Worm (Caenorhabditis elegans) whole organism, young adult: Measurements from ENCODE around the gene gpdh-2.

ENCODE experiments used
- B0261.1 ChIP-seq: sonication (generic microtip); optimal IDR thresholded peaks from 2 replicates; lab custom pipeline; 2016; ENCODE audit warnings: mild to moderate bottlenecking, missing genetic modification characterization, moderate library complexity, missing compliant biosample characterization
- B0336.3 ChIP-seq: fragments of 200-800 bp; sonication (Bioruptor generic); IDR thresholded peaks from 2 replicates; pipeline ENCODE4 v1.3.6; 2022; ENCODE audit warnings: missing genetic modification characterization, missing compliant biosample characterization
- C17E4.6 ChIP-seq: fragments of 200-800 bp; sonication (Bioruptor generic); IDR thresholded peaks from 2 replicates; pipeline ENCODE4 v1.3.6; 2022; ENCODE audit warnings: missing genetic modification reagents, missing genetic modification characterization, missing compliant biosample characterization
- F23B12.7 ChIP-seq: sonication (generic microtip); optimal IDR thresholded peaks from 2 replicates; lab custom pipeline; 2017; ENCODE audit warnings: missing genetic modification characterization, mild to moderate bottlenecking, missing compliant biosample characterization, antibody characterized with exemption, moderate library complexity; ENCODE audit not compliant: insufficient read depth
- F33H1.4 ChIP-seq: fragments of 200-800 bp; sonication (Bioruptor generic); IDR thresholded peaks from 2 replicates; pipeline ENCODE4 v1.3.6; 2022; ENCODE audit warnings: missing genetic modification reagents, missing genetic modification characterization, missing compliant biosample characterization
- F37B4.10 ChIP-seq: fragments of 200-800 bp; sonication (Bioruptor generic); IDR thresholded peaks from 2 replicates; pipeline ENCODE4 v1.3.6; 2022; ENCODE audit warnings: missing genetic modification characterization, missing compliant biosample characterization
- F57A8.1 ChIP-seq: fragments of 200-800 bp; sonication (Bioruptor generic); optimal IDR thresholded peaks from 2 replicates; lab custom pipeline; 2018; ENCODE audit warnings: mild to moderate bottlenecking, missing genetic modification characterization, moderate library complexity, missing compliant biosample characterization
- Y53G8AR.9 ChIP-seq: fragments of 200-800 bp; sonication (Bioruptor generic); conservative IDR thresholded peaks from 2 replicates; pipeline ENCODE4 v1.3.6; 2022; ENCODE audit warnings: missing genetic modification reagents, missing genetic modification characterization, missing compliant biosample characterization
- bed-1 ChIP-seq: fragments of 200-800 bp; sonication (Bioruptor generic); IDR thresholded peaks from 2 replicates; pipeline ENCODE4 v1.3.6; 2022; ENCODE audit warnings: missing genetic modification reagents, missing genetic modification characterization, missing compliant biosample characterization
- ccch-3 ChIP-seq: fragments of 200-800 bp; sonication (Bioruptor generic); optimal IDR thresholded peaks from 2 replicates; lab custom pipeline; 2018; ENCODE audit warnings: mild to moderate bottlenecking, missing genetic modification characterization, missing compliant biosample characterization
- ceh-79 ChIP-seq: sonication (generic microtip); optimal IDR thresholded peaks from 2 replicates; lab custom pipeline; 2017; ENCODE audit warnings: mild to moderate bottlenecking, missing genetic modification characterization, missing compliant biosample characterization
- fkh-3 ChIP-seq: sonication (generic microtip); optimal IDR thresholded peaks from 2 replicates; lab custom pipeline; 2016; ENCODE audit warnings: mild to moderate bottlenecking, missing genetic modification characterization, missing compliant biosample characterization
- him-1 ChIP-seq: sonication (generic microtip); optimal IDR thresholded peaks from 2 replicates; lab custom pipeline; 2016; ENCODE audit warnings: missing genotype, missing genetic modification reagents, missing genetic modification characterization, missing compliant biosample characterization
- hmg-1.2 ChIP-seq: fragments of 200-800 bp; sonication (Bioruptor generic); IDR thresholded peaks from 2 replicates; pipeline ENCODE4 v1.3.6; 2022; ENCODE audit warnings: missing genetic modification reagents, missing genetic modification characterization, missing compliant biosample characterization
- let-526 ChIP-seq: fragments of 200-800 bp; sonication (Bioruptor generic); IDR thresholded peaks from 2 replicates; pipeline ENCODE4 v1.3.6; 2022; ENCODE audit warnings: missing genetic modification reagents, missing genetic modification characterization, missing compliant biosample characterization
- lin-54 ChIP-seq: fragments of 200-800 bp; sonication (Bioruptor generic); optimal IDR thresholded peaks from 2 replicates; lab custom pipeline; 2018; ENCODE audit warnings: mild to moderate bottlenecking, missing genetic modification characterization, missing compliant biosample characterization
- lsl-1 ChIP-seq: fragments of 200-800 bp; sonication (Bioruptor generic); optimal IDR thresholded peaks from 2 replicates; lab custom pipeline; 2018; ENCODE audit warnings: mild to moderate bottlenecking, missing genetic modification characterization, moderate library complexity, missing compliant biosample characterization
- lsy-27 ChIP-seq: sonication (generic microtip); optimal IDR thresholded peaks from 2 replicates; lab custom pipeline; 2017; ENCODE audit warnings: missing genetic modification characterization, mild to moderate bottlenecking, missing compliant biosample characterization, antibody characterized with exemption, missing genotype, borderline replicate concordance; ENCODE audit not compliant: insufficient read depth
- nfya-1 ChIP-seq: sonication (generic microtip); optimal IDR thresholded peaks from 2 replicates; lab custom pipeline; 2017; ENCODE audit warnings: antibody characterized with exemption, missing compliant biosample characterization, missing genetic modification characterization, borderline replicate concordance; ENCODE audit not compliant: insufficient read depth
- nhr-80 ChIP-seq: sonication (generic microtip); optimal IDR thresholded peaks from 2 replicates; lab custom pipeline; 2016; ENCODE audit warnings: missing genetic modification characterization, missing compliant biosample characterization
- pbrm-1 ChIP-seq: fragments of 200-800 bp; sonication (Bioruptor generic); IDR thresholded peaks from 2 replicates; pipeline ENCODE4 v1.3.6; 2022; ENCODE audit warnings: missing genetic modification reagents, missing genetic modification characterization, missing compliant biosample characterization
- pha-4 ChIP-seq: fragments of 150-350 bp; sonication (generic microtip); optimal IDR thresholded peaks from 2 replicates; lab custom pipeline; 2014; ENCODE audit warnings: missing biosample characterization, missing genetic modification reagents, missing genetic modification characterization
- rcor-1 ChIP-seq: fragments of 200-800 bp; sonication (Bioruptor generic); IDR thresholded peaks from 2 replicates; pipeline ENCODE4 v1.3.6; 2022; ENCODE audit warnings: missing genetic modification reagents, missing genetic modification characterization, missing compliant biosample characterization
- repo-1 ChIP-seq: sonication (generic microtip); optimal IDR thresholded peaks from 2 replicates; lab custom pipeline; 2017; ENCODE audit warnings: mild to moderate bottlenecking, missing genetic modification characterization, missing compliant biosample characterization
- rpc-1 ChIP-seq, 2 experiments: fragments of 150-350 bp in 1 of 2; sonication (generic microtip) in 1 of 2; optimal IDR thresholded peaks; 2 replicates each; lab custom pipeline; 2014 to 2018; ENCODE audit warnings: missing biosample characterization in 1 of 2, missing genetic modification characterization in 1 of 2, missing genetic modification reagents in 1 of 2, missing genotype in 1 of 2
- snpc-1.3 ChIP-seq: sonication (generic microtip); optimal IDR thresholded peaks from 2 replicates; lab custom pipeline; 2017; ENCODE audit warnings: missing genetic modification characterization, mild to moderate bottlenecking, missing compliant biosample characterization, antibody characterized with exemption, moderate library complexity, missing genotype, missing genetic modification reagents; ENCODE audit not compliant: insufficient read depth
- snpc-3.4 ChIP-seq: sonication (generic microtip); optimal IDR thresholded peaks from 2 replicates; lab custom pipeline; 2017; ENCODE audit warnings: missing genetic modification characterization, mild to moderate bottlenecking, missing compliant biosample characterization, antibody characterized with exemption, moderate library complexity, missing genotype, missing genetic modification reagents
- somi-1 ChIP-seq: fragments of 200-800 bp; sonication (Bioruptor generic); optimal IDR thresholded peaks from 2 replicates; lab custom pipeline; 2018; ENCODE audit warnings: mild to moderate bottlenecking, missing genetic modification characterization, missing compliant biosample characterization
- sptf-2 ChIP-seq: fragments of 200-800 bp; sonication (Bioruptor generic); optimal IDR thresholded peaks from 2 replicates; lab custom pipeline; 2018; ENCODE audit warnings: mild to moderate bottlenecking, missing genetic modification characterization, missing compliant biosample characterization
- tlf-1 ChIP-seq: fragments of 200-800 bp; sonication (Bioruptor generic); optimal IDR thresholded peaks from 2 replicates; lab custom pipeline; 2018; ENCODE audit warnings: mild to moderate bottlenecking, missing genetic modification characterization, missing compliant biosample characterization
- xnd-1 ChIP-seq: sonication (generic microtip); optimal IDR thresholded peaks from 2 replicates; lab custom pipeline; 2016; ENCODE audit warnings: missing genotype, missing genetic modification reagents, missing genetic modification characterization, missing compliant biosample characterization
- ztf-26 ChIP-seq: sonication (generic microtip); optimal IDR thresholded peaks from 2 replicates; lab custom pipeline; 2017; ENCODE audit warnings: missing genetic modification characterization, missing compliant biosample characterization
- ztf-3 ChIP-seq: fragments of 200-800 bp; sonication (Bioruptor generic); optimal IDR thresholded peaks from 2 replicates; lab custom pipeline; 2018; ENCODE audit warnings: mild to moderate bottlenecking, missing genetic modification characterization, missing compliant biosample characterization

gpdh-2 gene

ce11 chrIII:9861470-9862342 is 2.7 kb upstream of the gpdh-2 start (continued):
- no peak for TF ChIP-seq F57A8.1

DNA sequence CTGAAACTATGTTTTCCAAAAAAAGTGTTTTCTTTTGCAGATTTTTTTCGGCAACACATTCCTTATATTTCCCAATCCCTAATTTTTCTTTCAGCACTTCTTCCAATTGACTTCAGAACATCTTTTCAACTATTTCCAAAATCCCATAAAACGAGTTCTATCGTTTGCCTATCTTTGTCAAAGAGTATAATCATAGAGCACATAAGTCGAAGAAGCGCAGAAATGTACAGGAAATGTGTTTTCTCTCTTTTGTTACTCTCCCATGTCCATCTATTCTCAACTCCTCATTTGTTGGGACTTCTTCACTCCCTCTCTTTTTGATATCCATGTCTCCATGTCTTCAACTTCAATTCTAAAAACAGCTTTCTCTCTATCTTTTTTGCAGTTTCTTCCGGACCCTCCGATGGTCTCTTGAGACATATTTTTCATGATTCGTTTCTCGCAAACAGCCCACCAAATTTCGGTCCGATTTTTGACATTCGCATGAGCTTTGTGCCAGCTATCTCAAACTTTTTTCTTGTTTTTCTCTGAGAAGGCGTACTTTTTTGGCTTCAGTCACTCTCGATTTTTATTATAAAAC is 1.3 kb upstream of the gpdh-2 start, which contains the start of gene twk-48:
twk-48 (plus strand) TSS at position 530 of the 580 bp plus-strand sequence.
- TF ChIP-seq lsy-27 (tag; lab: Kevin White, UChicago) (no peak), hmg-1.2 (GFP tag; lab: Robert Waterston, UW) (0 out of 2 replicates have a peak, but pooled peaks have one; percentile 10)
- TF ChIP-seq, all 124 proteins: peak for 1

- TF ChIP-seq lin-54 (GFP tag; lab: Kevin White, UChicago) (no peak), nhr-80 (tag; lab: Kevin White, UChicago) (peak; percentile 7)
- TF ChIP-seq, all 124 proteins: peak for 1
Observed at ce11 chrIII:9858061-9858460, 922 bp downstream of the gpdh-2 start.

DNA sequence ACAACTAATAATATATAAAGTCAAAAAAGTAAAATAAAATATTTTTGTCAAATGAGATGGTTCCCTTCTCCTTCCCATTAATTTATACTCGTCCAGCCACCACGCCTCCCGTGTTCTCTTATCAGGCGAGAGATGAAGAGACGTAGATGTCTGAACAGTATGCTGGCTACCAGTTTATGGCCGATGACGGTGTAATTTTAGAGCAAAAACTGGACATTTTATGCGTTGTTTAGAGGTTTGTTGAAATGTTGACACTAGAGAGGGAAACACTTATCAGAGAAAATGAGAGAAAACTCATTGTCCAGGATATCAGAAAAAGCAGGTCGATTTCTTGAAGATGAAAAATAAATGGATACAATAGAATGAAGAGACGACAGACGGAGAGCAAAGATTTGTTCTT is 1.9 kb downstream of the gpdh-2 start:
- TF ChIP-seq rpc-1 (optimal IDR thresholded peaks at IDR 0.05; lab: Kevin White, UChicago) (no peak), rpc-1 (tag; optimal IDR thresholded peaks at IDR 0.05; lab: Kevin White, UChicago) (no peak), F37B4.10 (GFP tag; lab: Robert Waterston, UW) (no peak), nhr-80 (tag; lab: Kevin White, UChicago) (peak; percentile 51), ztf-26 (tag; lab: Kevin White, UChicago) (no peak)

DNA sequence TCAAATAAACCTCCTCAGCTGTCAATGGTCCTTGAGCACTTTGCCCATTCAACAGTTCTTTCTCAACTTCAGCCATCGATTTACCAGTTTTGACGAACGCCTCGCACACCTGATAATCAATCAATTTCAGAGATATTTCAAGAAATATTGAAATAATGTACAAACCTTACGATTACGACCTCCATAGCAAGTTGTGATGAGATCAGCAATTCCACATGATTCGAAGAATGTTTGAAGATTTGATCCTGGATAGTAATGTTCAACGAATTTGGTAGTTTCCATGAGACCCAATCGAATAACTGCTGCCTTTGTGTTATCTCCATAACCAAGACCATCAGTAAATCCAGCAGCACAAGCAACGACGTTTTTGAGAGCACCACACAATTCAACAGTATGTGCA is 4.0 kb downstream of the gpdh-2 start:
- TF ChIP-seq tlf-1 (GFP tag; lab: Kevin White, UChicago) (no peak), lsl-1 (GFP tag; lab: Kevin White, UChicago) (no peak), snpc-3.4 (tag; lab: Kevin White, UChicago) (no peak)

- TF ChIP-seq bed-1 (no peak), him-1 (tag; lab: Kevin White, UChicago) (peak; percentile 98), ceh-79 (tag; lab: Kevin White, UChicago) (no peak), pha-4 (tag; lab: Kevin White, UChicago) (no peak), repo-1 (tag; lab: Kevin White, UChicago) (peak; percentile 77), C17E4.6 (GFP tag; lab: Robert Waterston, UW) (no peak), B0261.1 (tag; lab: Kevin White, UChicago) (no peak), tlf-1 (GFP tag; lab: Kevin White, UChicago) (no peak), fkh-3 (tag; lab: Kevin White, UChicago) (no peak), ccch-3 (GFP tag; lab: Kevin White, UChicago) (no peak), snpc-1.3 (no peak), sptf-2 (GFP tag; lab: Kevin White, UChicago) (no peak), Y53G8AR.9 (0 out of 2 replicates have a peak, but pooled peaks have one; percentile 51), rcor-1 (GFP tag; lab: Robert Waterston, UW) (no peak), pbrm-1 (GFP tag; lab: Robert Waterston, UW) (peak; percentile 25; the same call in 1 of the 2 replicates), somi-1 (GFP tag; lab: Kevin White, UChicago) (peak; percentile 2), B0336.3 (GFP tag; lab: Robert Waterston, UW) (peak; percentile 63; the same call in 1 of the 2 replicates), ztf-3 (no peak), let-526 (no peak), F33H1.4 (GFP tag; lab: Robert Waterston, UW) (no peak), xnd-1 (tag; lab: Kevin White, UChicago) (no peak), nfya-1 (tag; lab: Kevin White, UChicago) (no peak), F23B12.7 (tag; lab: Kevin White, UChicago) (no peak)
Observed at ce11 chrIII:9853667-9854620, 5.0 kb downstream of the gpdh-2 start.
